Fruit fly (Drosophila melanogaster) whole organism: ENCODE measurements around the gene AANATL3.

Source experiments
- CG8478 ChIP-seq: fragments of >200 bp; optimal IDR thresholded peaks from 2 replicates; lab custom pipeline; 2018; ENCODE audit warnings: inconsistent platforms
- Dll ChIP-seq: fragments of >200 bp; optimal IDR thresholded peaks from 2 replicates; lab custom pipeline; 2017
- pan ChIP-seq: fragments of >200 bp; optimal IDR thresholded peaks from 2 replicates; lab custom pipeline; 2017

dm6 chr2L:20016448-20016847 lies 9.2 kb downstream of the AANATL3 start:
- TF ChIP-seq Dll (lab: Kevin White, UChicago) (no peak), pan (lab: Kevin White, UChicago) (no peak), CG8478 (lab: Kevin White, UChicago) (no peak)
